Fruit fly (Drosophila melanogaster) whole organism, pupa: ENCODE measurements around the gene CG32073.
A peak's percentile ranks its signal among the peaks of the same experiment; 100 is the strongest.

Source experiments
- CG13204 ChIP-seq: fragments of 200-800 bp; sonication (Bioruptor generic); optimal IDR thresholded peaks from 2 replicates; lab custom pipeline; 2018; ENCODE audit warnings: missing biosample characterization, mild to moderate bottlenecking, missing genetic modification characterization, moderate library complexity
- CG32121 ChIP-seq: fragments of 200-800 bp; sonication (Bioruptor generic); IDR thresholded peaks from 2 replicates; pipeline ENCODE4 v1.3.6; 2022; ENCODE audit warnings: missing biosample characterization, missing genetic modification characterization
- CG34367 ChIP-seq: fragments of 200-800 bp; sonication (Bioruptor generic); optimal IDR thresholded peaks from 2 replicates; lab custom pipeline; 2018; ENCODE audit warnings: missing biosample characterization, mild to moderate bottlenecking, missing genetic modification characterization
- CG9948 ChIP-seq: fragments of 200-800 bp; sonication (Bioruptor generic); optimal IDR thresholded peaks from 2 replicates; lab custom pipeline; 2018; ENCODE audit warnings: missing biosample characterization, mild to moderate bottlenecking, missing genetic modification characterization, moderate library complexity
- EcR ChIP-seq: fragments of 200-800 bp; sonication (Bioruptor generic); optimal IDR thresholded peaks from 3 replicates; lab custom pipeline; 2019; ENCODE audit warnings: missing biosample characterization, missing genetic modification characterization, mild to moderate bottlenecking, moderate library complexity, missing genetic modification reagents
- Pif1A ChIP-seq: fragments of 200-800 bp; sonication (Bioruptor generic); optimal IDR thresholded peaks from 3 replicates; lab custom pipeline; 2016; ENCODE audit warnings: missing biosample characterization, missing genetic modification characterization

DNA sequence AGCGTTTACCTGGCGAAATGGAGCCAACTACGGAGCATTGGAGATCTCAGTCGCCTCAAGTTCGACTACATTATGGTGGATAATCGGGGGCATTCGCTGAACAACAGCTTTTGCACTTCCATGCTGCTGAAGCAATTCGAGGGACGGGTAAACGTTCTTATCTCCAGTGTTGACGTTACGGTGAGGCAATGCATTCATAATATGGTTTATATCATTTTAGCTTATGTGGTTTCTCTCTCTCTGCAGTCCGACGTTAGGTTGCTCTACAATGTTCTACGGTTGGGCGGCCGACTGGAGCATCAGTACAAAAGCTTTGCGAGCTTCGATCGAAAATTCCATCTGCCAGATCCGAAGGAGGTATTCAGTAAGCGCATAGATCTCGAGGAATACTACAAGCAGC is 41.5 kb downstream of the CG32073 start:
- TF ChIP-seq CG34367 (tag; lab: Kevin White, UChicago) (no peak), CG32121 (GFP tag; lab: Robert Waterston, UW) (peak; percentile 16; the same call in 1 of the 2 replicates), CG9948 (tag; lab: Kevin White, UChicago) (no peak), Pif1A (GFP tag; lab: Kevin White, UChicago) (no peak), CG13204 (no peak), EcR (GFP tag; lab: Kevin White, UChicago) (no peak)
